Fruit fly (Drosophila melanogaster) whole organism, embryonic: ENCODE data around the gene CG5846.

Experiments used
- Abd-B ChIP-seq: fragments of 200-800 bp; sonication (Bioruptor generic); optimal IDR thresholded peaks from 2 replicates; lab custom pipeline; 2018; ENCODE audit warnings: missing biosample characterization, mild to moderate bottlenecking, missing genetic modification characterization, moderate library complexity
- Adf1 ChIP-seq: fragments of 200-800 bp; sonication (Bioruptor generic); IDR thresholded peaks from 2 replicates; pipeline ENCODE4 v1.3.6; 2022; ENCODE audit warnings: missing biosample characterization, missing genetic modification characterization
- Antp ChIP-seq: fragments of 200-800 bp; sonication (Bioruptor generic); optimal IDR thresholded peaks from 3 replicates; lab custom pipeline; 2016; ENCODE audit warnings: missing biosample characterization, missing genetic modification characterization
- CG10274 ChIP-seq: fragments of 200-800 bp; sonication (Bioruptor generic); optimal IDR thresholded peaks from 3 replicates; lab custom pipeline; 2017; ENCODE audit warnings: missing biosample characterization, mild to moderate bottlenecking, missing genetic modification characterization
- CG10462 ChIP-seq: fragments of 200-800 bp; sonication (Bioruptor generic); optimal IDR thresholded peaks from 2 replicates; lab custom pipeline; 2016; ENCODE audit warnings: missing biosample characterization, missing genetic modification characterization
- CG11723 ChIP-seq: fragments of 200-800 bp; sonication (Bioruptor generic); optimal IDR thresholded peaks from 2 replicates; lab custom pipeline; 2017; ENCODE audit warnings: missing biosample characterization, mild to moderate bottlenecking, missing genetic modification characterization
- CG12659 ChIP-seq: fragments of 200-800 bp; sonication (Bioruptor generic); optimal IDR thresholded peaks from 3 replicates; lab custom pipeline; 2017; ENCODE audit warnings: mild to moderate bottlenecking, missing biosample characterization, missing genetic modification reagents, missing genetic modification characterization
- CG13775 ChIP-seq: fragments of 200-800 bp; sonication (Bioruptor generic); optimal IDR thresholded peaks from 3 replicates; lab custom pipeline; 2017; ENCODE audit warnings: missing biosample characterization, mild to moderate bottlenecking, missing genetic modification characterization
- CG15011 ChIP-seq: fragments of 200-800 bp; sonication (Bioruptor generic); optimal IDR thresholded peaks from 3 replicates; lab custom pipeline; 2018; ENCODE audit warnings: missing biosample characterization, mild to moderate bottlenecking, missing genetic modification characterization
- CG2875 ChIP-seq: fragments of 200-800 bp; sonication (Bioruptor generic); optimal IDR thresholded peaks from 2 replicates; lab custom pipeline; 2017; ENCODE audit warnings: missing biosample characterization, mild to moderate bottlenecking, missing genetic modification characterization, missing genetic modification reagents
- CG4730 ChIP-seq: fragments of 200-800 bp; sonication (Bioruptor generic); IDR thresholded peaks from 2 replicates; pipeline ENCODE4 v1.3.6; 2022; ENCODE audit warnings: missing biosample characterization, missing genetic modification characterization
- CG6854 ChIP-seq: fragments of 200-800 bp; sonication (Bioruptor generic); optimal IDR thresholded peaks from 3 replicates; lab custom pipeline; 2017; ENCODE audit warnings: missing biosample characterization, mild to moderate bottlenecking, missing genetic modification characterization
- CG8089 ChIP-seq: fragments of 200-800 bp; sonication (Bioruptor generic); optimal IDR thresholded peaks from 3 replicates; lab custom pipeline; 2016; ENCODE audit warnings: missing biosample characterization, missing genetic modification characterization
- CG9437 ChIP-seq: fragments of 200-800 bp; sonication (Bioruptor generic); optimal IDR thresholded peaks from 2 replicates; lab custom pipeline; 2018; ENCODE audit warnings: missing biosample characterization, mild to moderate bottlenecking, missing genetic modification characterization
- CG9609 ChIP-seq: fragments of 200-800 bp; sonication (Bioruptor generic); optimal IDR thresholded peaks from 3 replicates; lab custom pipeline; 2016; ENCODE audit warnings: missing biosample characterization, missing genetic modification characterization
- CHES-1-like ChIP-seq: fragments of 200-800 bp; sonication (Bioruptor generic); optimal IDR thresholded peaks from 2 replicates; lab custom pipeline; 2016; ENCODE audit warnings: missing biosample characterization, missing genetic modification characterization
- Chrac-16 ChIP-seq: fragments of 200-800 bp; sonication (Bioruptor generic); optimal IDR thresholded peaks from 3 replicates; lab custom pipeline; 2016; ENCODE audit warnings: missing biosample characterization, missing genetic modification characterization
- CkIIα-i1 ChIP-seq: fragments of 200-800 bp; sonication (Bioruptor generic); IDR thresholded peaks from 2 replicates; pipeline ENCODE4 v1.3.6; 2022; ENCODE audit warnings: missing biosample characterization, missing genetic modification characterization
- Dref ChIP-seq: fragments of 200-800 bp; sonication (Bioruptor generic); IDR thresholded peaks from 2 replicates; pipeline ENCODE4 v1.3.6; 2022; ENCODE audit warnings: missing biosample characterization, missing genetic modification characterization
- Hand ChIP-seq: fragments of 200-800 bp; sonication (Bioruptor generic); optimal IDR thresholded peaks from 2 replicates; lab custom pipeline; 2017; ENCODE audit warnings: mild to moderate bottlenecking, missing biosample characterization, missing genetic modification reagents, missing genetic modification characterization
- Med ChIP-seq: fragments of 200-800 bp; sonication (Bioruptor generic); peaks from one replicate; lab custom pipeline; 2016; ENCODE audit warnings: missing biosample characterization, missing genetic modification characterization, mild to moderate bottlenecking, inconsistent platforms, moderate library complexity
- Mrtf ChIP-seq: fragments of 200-800 bp; sonication (Bioruptor generic); IDR thresholded peaks from 3 replicates; pipeline ENCODE4 v1.3.6; 2022; ENCODE audit warnings: missing biosample characterization, missing genetic modification characterization
- Nf-YB ChIP-seq: fragments of 200-800 bp; sonication (Bioruptor generic); optimal IDR thresholded peaks from 3 replicates; lab custom pipeline; 2019; ENCODE audit warnings: missing biosample characterization, mild to moderate bottlenecking, missing genetic modification characterization, moderate library complexity
- Rx ChIP-seq: fragments of 200-800 bp; sonication (Bioruptor generic); IDR thresholded peaks from 2 replicates; pipeline ENCODE4 v1.3.6; 2022; ENCODE audit warnings: missing biosample characterization, missing genetic modification characterization
- Sox100B ChIP-seq: fragments of 200-800 bp; sonication (Bioruptor generic); optimal IDR thresholded peaks from 3 replicates; lab custom pipeline; 2018; ENCODE audit warnings: missing biosample characterization, mild to moderate bottlenecking, missing genetic modification characterization
- ato ChIP-seq: fragments of 200-800 bp; sonication (Bioruptor generic); IDR thresholded peaks from 2 replicates; pipeline ENCODE4 v1.3.6; 2022; ENCODE audit warnings: missing biosample characterization, missing genetic modification characterization; ENCODE audit not compliant: partially characterized antibody
- az2 ChIP-seq: fragments of 200-800 bp; sonication (Bioruptor generic); optimal IDR thresholded peaks from 3 replicates; lab custom pipeline; 2016; ENCODE audit warnings: missing biosample characterization, missing genetic modification characterization
- bab2 ChIP-seq: fragments of 200-800 bp; sonication (Bioruptor generic); optimal IDR thresholded peaks from 2 replicates; lab custom pipeline; 2016; ENCODE audit warnings: missing biosample characterization, missing genetic modification characterization
- chn ChIP-seq: fragments of 200-800 bp; sonication (Bioruptor generic); optimal IDR thresholded peaks from 2 replicates; lab custom pipeline; 2016; ENCODE audit warnings: missing biosample characterization, missing genetic modification characterization
- crol ChIP-seq: fragments of 200-800 bp; sonication (Bioruptor generic); IDR thresholded peaks from 2 replicates; pipeline ENCODE4 v1.3.6; 2022; ENCODE audit warnings: missing biosample characterization, missing genetic modification characterization
- dmrt11E ChIP-seq: fragments of 200-800 bp; sonication (Bioruptor generic); optimal IDR thresholded peaks from 3 replicates; lab custom pipeline; 2018; ENCODE audit warnings: missing biosample characterization, mild to moderate bottlenecking, missing genetic modification characterization, moderate library complexity
- exex ChIP-seq: fragments of 200-800 bp; sonication (Bioruptor generic); optimal IDR thresholded peaks from 4 replicates; lab custom pipeline; 2018; ENCODE audit warnings: missing biosample characterization, mild to moderate bottlenecking, missing genetic modification characterization, moderate library complexity
- fd3F ChIP-seq: fragments of 200-800 bp; sonication (Bioruptor generic); optimal IDR thresholded peaks from 2 replicates; lab custom pipeline; 2018; ENCODE audit warnings: missing biosample characterization, mild to moderate bottlenecking, missing genetic modification characterization, moderate library complexity
- fd64A ChIP-seq: fragments of 200-800 bp; sonication (Bioruptor generic); optimal IDR thresholded peaks from 3 replicates; lab custom pipeline; 2018; ENCODE audit warnings: missing biosample characterization, mild to moderate bottlenecking, missing genetic modification characterization
- gcm2 ChIP-seq: fragments of 200-800 bp; sonication (Bioruptor generic); optimal IDR thresholded peaks from 2 replicates; lab custom pipeline; 2016; ENCODE audit warnings: missing biosample characterization, missing genetic modification characterization
- hb ChIP-seq: fragments of 200-800 bp; sonication (Bioruptor generic); IDR thresholded peaks from 3 replicates; pipeline ENCODE4 v1.3.6; 2022; ENCODE audit warnings: missing biosample characterization, missing genetic modification characterization; ENCODE audit not compliant: partially characterized antibody
- klu ChIP-seq: fragments of 200-800 bp; sonication (Bioruptor generic); IDR thresholded peaks from 2 replicates; pipeline ENCODE4 v1.3.6; 2022; ENCODE audit warnings: missing biosample characterization, missing genetic modification characterization
- nerfin-2 ChIP-seq: fragments of 200-800 bp; sonication (Bioruptor generic); IDR thresholded peaks from 2 replicates; pipeline ENCODE4 v1.3.6; 2022; ENCODE audit warnings: missing biosample characterization, missing genetic modification characterization; ENCODE audit not compliant: partially characterized antibody
- nmo ChIP-seq: fragments of 200-800 bp; sonication (Bioruptor generic); optimal IDR thresholded peaks from 2 replicates; lab custom pipeline; 2018; ENCODE audit warnings: missing biosample characterization, mild to moderate bottlenecking, missing genetic modification characterization, moderate library complexity
- prd ChIP-seq, 3 experiments: fragments of >200 bp in 2 of 3; fragments of 200-800 bp in 1 of 3; sonication (Bioruptor generic) in 1 of 3; optimal IDR thresholded peaks in 2 of 3; IDR thresholded peaks in 1 of 3; 2 replicates in 2 of 3; 3 replicates in 1 of 3; pipeline versions ENCODE4 v1.3.6 to Lab custom; 2017 to 2022; ENCODE audit warnings: missing biosample characterization in 1 of 3, missing genetic modification characterization in 1 of 3
- run ChIP-seq: fragments of 200-800 bp; sonication (Bioruptor generic); optimal IDR thresholded peaks from 3 replicates; lab custom pipeline; 2018; ENCODE audit warnings: missing biosample characterization, mild to moderate bottlenecking, missing genetic modification characterization
- sc ChIP-seq, 3 experiments: fragments of >200 bp in 2 of 3; fragments of 200-800 bp in 1 of 3; sonication (Bioruptor generic) in 1 of 3; optimal IDR thresholded peaks; 2 replicates in 2 of 3; 3 replicates in 1 of 3; lab custom pipeline; 2017; ENCODE audit warnings: mild to moderate bottlenecking in 1 of 3, missing biosample characterization in 1 of 3, missing genetic modification characterization in 1 of 3, missing genetic modification reagents in 1 of 3
- so ChIP-seq: fragments of 200-800 bp; sonication (Bioruptor generic); IDR thresholded peaks from 3 replicates; pipeline ENCODE4 v1.3.6; 2022; ENCODE audit warnings: missing biosample characterization, missing genetic modification characterization
- sr ChIP-seq: fragments of 200-800 bp; sonication (Bioruptor generic); IDR thresholded peaks from 3 replicates; pipeline ENCODE4 v1.3.6; 2022; ENCODE audit warnings: missing biosample characterization, missing genetic modification characterization
- tin ChIP-seq: fragments of 200-800 bp; sonication (Bioruptor generic); optimal IDR thresholded peaks from 3 replicates; lab custom pipeline; 2016; ENCODE audit warnings: missing biosample characterization, missing genetic modification characterization
- wor ChIP-seq: fragments of 200-800 bp; sonication (Bioruptor generic); IDR thresholded peaks from 2 replicates; pipeline ENCODE4 v1.3.6; 2022; ENCODE audit warnings: missing biosample characterization, missing genetic modification characterization

Gene CG5846

dm6 chr2L:9918020-9918959 is 38.7 kb downstream of the CG5846 start, which contains the start of the genes CG5885 and CG4598:
CG5885 (minus strand) TSS chr2L:9918330.
CG4598 (plus strand) TSS chr2L:9918618.
- TF ChIP-seq CG9437 (GFP tag; lab: Kevin White, UChicago) = peak; percentile 53
- 0 out of 2 replicates have a peak, but pooled peaks have one; percentile 19 for TF ChIP-seq wor
- TF ChIP-seq Nf-YB (GFP tag; lab: Kevin White, UChicago) = peak; percentile 42
- TF ChIP-seq az2 (GFP tag; lab: Kevin White, UChicago) = peak; percentile 76
- TF ChIP-seq Chrac-16 (GFP tag; lab: Kevin White, UChicago) = peak; percentile 70
- TF ChIP-seq Mrtf (GFP tag; lab: Robert Waterston, UW) = peak; percentile 65; the same call in 2 of the 3 replicates
- TF ChIP-seq Med = peak; percentile 85
- TF ChIP-seq CG2875 (GFP tag; lab: Kevin White, UChicago) = no peak
- no peak for TF ChIP-seq CG10274 (GFP tag; lab: Kevin White, UChicago)
- TF ChIP-seq CG13775 (GFP tag; lab: Kevin White, UChicago) = peak; percentile 72
- no peak for TF ChIP-seq CHES-1-like (GFP tag; lab: Kevin White, UChicago)
- no peak for TF ChIP-seq sc (optimal IDR thresholded peaks at IDR 0.05; lab: Kevin White, UChicago)
- TF ChIP-seq sc (GFP tag; optimal IDR thresholded peaks at IDR 0.05; lab: Kevin White, UChicago) = peak; percentile 28
- TF ChIP-seq Antp = peak; percentile 59
- TF ChIP-seq hb (GFP tag; lab: Robert Waterston, UW) = peak; percentile 69
- TF ChIP-seq fd64A (GFP tag; lab: Kevin White, UChicago) = no peak
- TF ChIP-seq Sox100B (GFP tag; lab: Kevin White, UChicago) = peak; percentile 65
- peak; percentile 94 for TF ChIP-seq Dref
- peak; percentile 69; the same call in 1 of the 2 replicates for TF ChIP-seq nerfin-2 (GFP tag; lab: Robert Waterston, UW)
- TF ChIP-seq Adf1 (GFP tag; lab: Robert Waterston, UW) = peak; percentile 50
- TF ChIP-seq Abd-B (GFP tag; lab: Kevin White, UChicago) = peak; percentile 44
- TF ChIP-seq CG6854 (GFP tag; lab: Kevin White, UChicago) = peak; percentile 35
- peak; percentile 51; the same call in 1 of the 2 replicates for TF ChIP-seq ato (GFP tag; lab: Robert Waterston, UW)
- no peak for TF ChIP-seq CkIIα-i1 (GFP tag; lab: Robert Waterston, UW)
- no peak for TF ChIP-seq Hand (GFP tag; lab: Kevin White, UChicago)
- no peak for TF ChIP-seq crol (GFP tag; lab: Robert Waterston, UW)
- peak; percentile 44 for TF ChIP-seq exex (tag; lab: Kevin White, UChicago)
- TF ChIP-seq CG11723 (GFP tag; lab: Kevin White, UChicago) = peak; percentile 21
- TF ChIP-seq klu (GFP tag; lab: Robert Waterston, UW) = no peak; the same call in 1 of the 2 replicates
- TF ChIP-seq CG9609 (GFP tag; lab: Kevin White, UChicago) = no peak
- TF ChIP-seq run (tag; lab: Kevin White, UChicago) = peak; percentile 17
- peak; percentile 57 for TF ChIP-seq CG10462 (GFP tag; lab: Kevin White, UChicago)
- TF ChIP-seq CG15011 (GFP tag; lab: Kevin White, UChicago) = peak; percentile 18
- TF ChIP-seq Rx (GFP tag; lab: Robert Waterston, UW) = peak; percentile 35; the same call in 1 of the 2 replicates
- TF ChIP-seq nmo (GFP tag; lab: Kevin White, UChicago) = peak; percentile 61
- peak; percentile 54 for TF ChIP-seq chn (GFP tag; lab: Kevin White, UChicago)
- no peak for TF ChIP-seq CG8089
- peak; percentile 48 for TF ChIP-seq tin
- peak; percentile 78 for TF ChIP-seq CG12659 (GFP tag; lab: Kevin White, UChicago)
- TF ChIP-seq gcm2 (GFP tag; lab: Kevin White, UChicago) = peak; percentile 25
- peak; percentile 37 for TF ChIP-seq bab2
- peak; percentile 66 for TF ChIP-seq fd3F
- 0 out of 2 replicates have a peak, but pooled peaks have one; percentile 22 for TF ChIP-seq CG4730 (GFP tag; lab: Robert Waterston, UW)
- peak; percentile 45 for TF ChIP-seq dmrt11E (tag; lab: Kevin White, UChicago)
- TF ChIP-seq so (GFP tag; lab: Robert Waterston, UW) = peak; percentile 44; the same call in 1 of the 3 replicates
- TF ChIP-seq prd (optimal IDR thresholded peaks at IDR 0.05; lab: Kevin White, UChicago) = no peak
- peak; percentile 54; the same call in 2 of the 3 replicates for TF ChIP-seq prd (GFP tag; IDR thresholded peaks at IDR 0.05; lab: Robert Waterston, UW)
- TF ChIP-seq sr (GFP tag; lab: Robert Waterston, UW) = no peak; the same call in 2 of the 3 replicates
